Fruit fly (Drosophila melanogaster) whole organism, embryonic: Measurements from ENCODE around the gene cana.

ENCODE experiments used
- CG10543 ChIP-seq: fragments of 200-800 bp; sonication (Bioruptor generic); optimal IDR thresholded peaks from 3 replicates; lab custom pipeline; 2017; ENCODE audit warnings: missing biosample characterization, mild to moderate bottlenecking, missing genetic modification characterization, moderate library complexity
- CG12219 ChIP-seq: fragments of 200-800 bp; sonication (Bioruptor generic); optimal IDR thresholded peaks from 3 replicates; lab custom pipeline; 2018; ENCODE audit warnings: missing biosample characterization, mild to moderate bottlenecking, missing genetic modification characterization
- CG12391 ChIP-seq: fragments of 200-800 bp; sonication (Bioruptor generic); optimal IDR thresholded peaks from 3 replicates; lab custom pipeline; 2018; ENCODE audit warnings: missing biosample characterization, mild to moderate bottlenecking, missing genetic modification characterization, moderate library complexity
- CG12942 ChIP-seq: fragments of 200-800 bp; sonication (Bioruptor generic); optimal IDR thresholded peaks from 3 replicates; lab custom pipeline; 2016; ENCODE audit warnings: missing biosample characterization, missing genetic modification characterization
- CG14710 ChIP-seq: fragments of 200-800 bp; sonication (Bioruptor generic); optimal IDR thresholded peaks from 3 replicates; lab custom pipeline; 2019; ENCODE audit warnings: missing biosample characterization, mild to moderate bottlenecking, missing genetic modification characterization, moderate library complexity
- CG15479 ChIP-seq: fragments of 200-800 bp; sonication (Bioruptor generic); optimal IDR thresholded peaks from 3 replicates; lab custom pipeline; 2019; ENCODE audit warnings: missing biosample characterization, mild to moderate bottlenecking, missing genetic modification characterization, moderate library complexity
- CG15696 ChIP-seq: fragments of 200-800 bp; sonication (Bioruptor generic); optimal IDR thresholded peaks from 2 replicates; lab custom pipeline; 2019; ENCODE audit warnings: missing biosample characterization, mild to moderate bottlenecking, missing genetic modification characterization, moderate library complexity
- CG18011 ChIP-seq: fragments of 200-800 bp; sonication (Bioruptor generic); optimal IDR thresholded peaks from 2 replicates; lab custom pipeline; 2017; ENCODE audit warnings: missing biosample characterization, missing genetic modification characterization, mild to moderate bottlenecking, moderate library complexity, missing genotype
- CG1832 ChIP-seq: fragments of 200-800 bp; sonication (Bioruptor generic); optimal IDR thresholded peaks from 2 replicates; lab custom pipeline; 2017; ENCODE audit warnings: missing biosample characterization, mild to moderate bottlenecking, missing genetic modification characterization, inconsistent platforms
- CG3065 ChIP-seq: fragments of 200-800 bp; sonication (Bioruptor generic); optimal IDR thresholded peaks from 2 replicates; lab custom pipeline; 2016; ENCODE audit warnings: missing biosample characterization, missing genetic modification characterization
- CG31365 ChIP-seq: fragments of 200-800 bp; sonication (Bioruptor generic); optimal IDR thresholded peaks from 2 replicates; lab custom pipeline; 2018; ENCODE audit warnings: missing biosample characterization, mild to moderate bottlenecking, missing genetic modification characterization
- CG7928 ChIP-seq: fragments of 200-800 bp; sonication (Bioruptor generic); optimal IDR thresholded peaks from 2 replicates; lab custom pipeline; 2017; ENCODE audit warnings: missing biosample characterization, mild to moderate bottlenecking, missing genetic modification characterization
- CG8765 ChIP-seq: fragments of 200-800 bp; sonication (Bioruptor generic); IDR thresholded peaks from 2 replicates; pipeline ENCODE4 v1.3.6; 2022; ENCODE audit warnings: missing biosample characterization, missing genetic modification characterization
- CG9876 ChIP-seq: fragments of 200-800 bp; sonication (Bioruptor generic); optimal IDR thresholded peaks from 2 replicates; lab custom pipeline; 2016; ENCODE audit warnings: missing biosample characterization, missing genetic modification characterization
- CG9932 ChIP-seq: fragments of 200-800 bp; sonication (Bioruptor generic); IDR thresholded peaks from 2 replicates; pipeline ENCODE4 v1.3.6; 2022; ENCODE audit warnings: missing biosample characterization, missing genetic modification characterization
- Dfd ChIP-seq, 2 experiments: fragments of >200 bp; optimal IDR thresholded peaks; 2 replicates each; lab custom pipeline; 2017; ENCODE audit warnings: missing biosample characterization in 2 of 2, missing genetic modification characterization in 2 of 2
- Dip3 ChIP-seq: fragments of 200-800 bp; sonication (Bioruptor generic); optimal IDR thresholded peaks from 3 replicates; lab custom pipeline; 2016; ENCODE audit warnings: missing biosample characterization, missing genetic modification characterization
- Dll ChIP-seq: fragments of 200-800 bp; sonication (Bioruptor generic); IDR thresholded peaks from 4 replicates; pipeline ENCODE4 v1.3.6; 2022; ENCODE audit warnings: missing biosample characterization, missing genetic modification characterization; ENCODE audit not compliant: partially characterized antibody
- E2f1 ChIP-seq: fragments of 200-800 bp; sonication (Bioruptor generic); IDR thresholded peaks from 2 replicates; pipeline ENCODE4 v1.3.6; 2022; ENCODE audit warnings: missing biosample characterization, missing genetic modification characterization
- E2f2 ChIP-seq: fragments of 200-800 bp; sonication (Bioruptor generic); IDR thresholded peaks from 2 replicates; pipeline ENCODE4 v1.3.6; 2022; ENCODE audit warnings: missing biosample characterization, missing genetic modification characterization
- Ets97D ChIP-seq: fragments of 200-800 bp; sonication (Bioruptor generic); optimal IDR thresholded peaks from 3 replicates; lab custom pipeline; 2016; ENCODE audit warnings: missing biosample characterization, missing genetic modification characterization
- HLH54F ChIP-seq: fragments of 200-800 bp; sonication (Bioruptor generic); optimal IDR thresholded peaks from 3 replicates; lab custom pipeline; 2016; ENCODE audit warnings: missing biosample characterization, missing genetic modification characterization
- Hand ChIP-seq: fragments of 200-800 bp; sonication (Bioruptor generic); optimal IDR thresholded peaks from 2 replicates; lab custom pipeline; 2017; ENCODE audit warnings: mild to moderate bottlenecking, missing biosample characterization, missing genetic modification reagents, missing genetic modification characterization
- HmgD ChIP-seq: fragments of 200-800 bp; sonication (Bioruptor generic); optimal IDR thresholded peaks from 3 replicates; lab custom pipeline; 2016; ENCODE audit warnings: missing biosample characterization, missing genetic modification characterization
- HmgZ ChIP-seq: fragments of 200-800 bp; sonication (Bioruptor generic); optimal IDR thresholded peaks from 2 replicates; lab custom pipeline; 2018; ENCODE audit warnings: missing biosample characterization, mild to moderate bottlenecking, missing genetic modification characterization
- Lim3 ChIP-seq: fragments of 200-800 bp; sonication (Bioruptor generic); IDR thresholded peaks from 2 replicates; pipeline ENCODE4 v1.3.6; 2022; ENCODE audit warnings: missing biosample characterization, missing genetic modification characterization
- Lpt ChIP-seq: fragments of >200 bp; optimal IDR thresholded peaks from 2 replicates; lab custom pipeline; 2018; ENCODE audit warnings: missing biosample characterization, missing genetic modification characterization
- Max ChIP-seq: fragments of 200-800 bp; sonication (Bioruptor generic); optimal IDR thresholded peaks from 2 replicates; lab custom pipeline; 2016; ENCODE audit warnings: missing biosample characterization, mild to moderate bottlenecking, missing genetic modification characterization
- Neu2 ChIP-seq: fragments of 200-800 bp; sonication (Bioruptor generic); optimal IDR thresholded peaks from 3 replicates; lab custom pipeline; 2016; ENCODE audit warnings: missing biosample characterization, missing genetic modification characterization, borderline replicate concordance
- Nf-YB ChIP-seq: fragments of 200-800 bp; sonication (Bioruptor generic); optimal IDR thresholded peaks from 3 replicates; lab custom pipeline; 2019; ENCODE audit warnings: missing biosample characterization, mild to moderate bottlenecking, missing genetic modification characterization, moderate library complexity
- Poxn ChIP-seq: fragments of 200-800 bp; sonication (Bioruptor generic); IDR thresholded peaks from 2 replicates; pipeline ENCODE4 v1.3.6; 2022; ENCODE audit warnings: missing biosample characterization, missing genetic modification characterization
- Ptx1 ChIP-seq: fragments of 200-800 bp; sonication (Bioruptor generic); IDR thresholded peaks from 2 replicates; pipeline ENCODE4 v1.3.6; 2022; ENCODE audit warnings: missing biosample characterization, missing genetic modification characterization
- Scr ChIP-seq: fragments of 200-800 bp; sonication (Bioruptor generic); IDR thresholded peaks from 2 replicates; pipeline ENCODE4 v1.3.6; 2022; ENCODE audit warnings: missing biosample characterization, missing genetic modification characterization; ENCODE audit not compliant: partially characterized antibody
- Side ChIP-seq: fragments of 200-800 bp; sonication (Bioruptor generic); optimal IDR thresholded peaks from 2 replicates; lab custom pipeline; 2016; ENCODE audit warnings: missing biosample characterization, missing genetic modification characterization
- Stat92E ChIP-seq, 3 experiments: fragments of >200 bp in 2 of 3; fragments of 200-800 bp in 1 of 3; sonication (Bioruptor generic) in 1 of 3; optimal IDR thresholded peaks; 2 replicates each; lab custom pipeline; 2017 to 2019; ENCODE audit warnings: missing biosample characterization in 3 of 3, missing genetic modification characterization in 3 of 3, mild to moderate bottlenecking in 1 of 3, moderate library complexity in 1 of 3
- az2 ChIP-seq: fragments of 200-800 bp; sonication (Bioruptor generic); optimal IDR thresholded peaks from 3 replicates; lab custom pipeline; 2016; ENCODE audit warnings: missing biosample characterization, missing genetic modification characterization
- cas ChIP-seq: fragments of 200-800 bp; sonication (Bioruptor generic); IDR thresholded peaks from 2 replicates; pipeline ENCODE4 v1.3.6; 2022; ENCODE audit warnings: missing biosample characterization, missing genetic modification characterization
- chm ChIP-seq: fragments of 200-800 bp; sonication (Bioruptor generic); IDR thresholded peaks from 2 replicates; pipeline ENCODE4 v1.3.6; 2022; ENCODE audit warnings: missing biosample characterization, missing genetic modification characterization
- fd3F ChIP-seq: fragments of 200-800 bp; sonication (Bioruptor generic); optimal IDR thresholded peaks from 2 replicates; lab custom pipeline; 2018; ENCODE audit warnings: missing biosample characterization, mild to moderate bottlenecking, missing genetic modification characterization, moderate library complexity
- gcm ChIP-seq: fragments of 200-800 bp; sonication (Bioruptor generic); optimal IDR thresholded peaks from 2 replicates; lab custom pipeline; 2019; ENCODE audit warnings: missing biosample characterization, mild to moderate bottlenecking, missing genetic modification characterization, moderate library complexity
- grau ChIP-seq: fragments of 200-800 bp; optimal IDR thresholded peaks from 3 replicates; lab custom pipeline; 2019; ENCODE audit warnings: missing biosample characterization, mild to moderate bottlenecking, missing genetic modification characterization, moderate library complexity
- grn ChIP-seq: fragments of 200-800 bp; sonication (Bioruptor generic); optimal IDR thresholded peaks from 3 replicates; lab custom pipeline; 2017; ENCODE audit warnings: missing biosample characterization, missing genetic modification characterization
- gsb ChIP-seq: fragments of 200-800 bp; sonication (Bioruptor generic); IDR thresholded peaks from 2 replicates; pipeline ENCODE4 v1.3.6; 2022; ENCODE audit warnings: missing biosample characterization, missing genetic modification characterization
- her ChIP-seq: fragments of 200-800 bp; sonication (Bioruptor generic); optimal IDR thresholded peaks from 2 replicates; lab custom pipeline; 2016; ENCODE audit warnings: missing biosample characterization, missing genetic modification characterization
- ind ChIP-seq: fragments of 200-800 bp; sonication (Bioruptor generic); optimal IDR thresholded peaks from 3 replicates; lab custom pipeline; 2016; ENCODE audit warnings: missing biosample characterization, missing genetic modification characterization
- knrl ChIP-seq: fragments of 200-800 bp; sonication (Bioruptor generic); IDR thresholded peaks from 3 replicates; pipeline ENCODE4 v1.3.6; 2022; ENCODE audit warnings: missing biosample characterization, missing genetic modification characterization; ENCODE audit not compliant: partially characterized antibody
- lbe ChIP-seq: fragments of 200-800 bp; sonication (Bioruptor generic); optimal IDR thresholded peaks from 2 replicates; lab custom pipeline; 2016; ENCODE audit warnings: missing biosample characterization, mild to moderate bottlenecking, missing genetic modification characterization
- rib ChIP-seq: fragments of 200-800 bp; sonication (Bioruptor generic); IDR thresholded peaks from 2 replicates; pipeline ENCODE4 v1.3.6; 2022; ENCODE audit warnings: missing biosample characterization, missing genetic modification characterization
- sim ChIP-seq: fragments of 200-800 bp; sonication (Bioruptor generic); IDR thresholded peaks from 2 replicates; pipeline ENCODE4 v1.3.6; 2022; ENCODE audit warnings: missing biosample characterization, missing genetic modification characterization
- slp2 ChIP-seq: fragments of 200-800 bp; sonication (Bioruptor generic); optimal IDR thresholded peaks from 2 replicates; lab custom pipeline; 2016; ENCODE audit warnings: missing biosample characterization, missing genetic modification characterization
- stwl ChIP-seq: fragments of 200-800 bp; sonication (Bioruptor generic); optimal IDR thresholded peaks from 3 replicates; lab custom pipeline; 2018; ENCODE audit warnings: missing biosample characterization, mild to moderate bottlenecking, missing genetic modification characterization, moderate library complexity
- zfh1 ChIP-seq: fragments of 200-800 bp; sonication (Bioruptor generic); IDR thresholded peaks from 3 replicates; pipeline ENCODE4 v1.3.6; 2022; ENCODE audit warnings: missing biosample characterization, missing genetic modification characterization

Gene cana

dm6 chr2L:11323917-11324316 is 54.3 kb downstream of the cana start (continued):
- TF ChIP-seq CG14710 (peak; percentile 46), CG7928 (no peak), CG18011 (GFP tag; lab: Kevin White, UChicago) (no peak), chm (GFP tag; lab: Robert Waterston, UW) (peak; percentile 73), ind (GFP tag; lab: Kevin White, UChicago) (peak; percentile 36), Ptx1 (GFP tag; lab: Robert Waterston, UW) (peak; percentile 72), grau (tag; lab: Kevin White, UChicago) (peak; percentile 55), Scr (GFP tag; lab: Robert Waterston, UW) (no peak), CG12391 (tag; lab: Kevin White, UChicago) (peak; percentile 63), Nf-YB (GFP tag; lab: Kevin White, UChicago) (peak; percentile 21), gsb (GFP tag; lab: Robert Waterston, UW) (no peak), sim (GFP tag; lab: Robert Waterston, UW) (peak; percentile 54), Ets97D (GFP tag; lab: Kevin White, UChicago) (no peak), CG8765 (GFP tag; lab: Robert Waterston, UW) (no peak), Stat92E (GFP tag; optimal IDR thresholded peaks at IDR 0.05; lab: Kevin White, UChicago) (no peak), CG3065 (GFP tag; lab: Kevin White, UChicago) (no peak), zfh1 (GFP tag; lab: Robert Waterston, UW) (peak; percentile 80), Max (GFP tag; lab: Kevin White, UChicago) (peak; percentile 2), rib (no peak), CG15479 (GFP tag; lab: Kevin White, UChicago) (no peak), Dll (GFP tag; lab: Robert Waterston, UW) (no peak), az2 (peak; percentile 60), E2f2 (GFP tag; lab: Robert Waterston, UW) (peak; percentile 36; the same call in 1 of the 2 replicates), HmgD (GFP tag; lab: Kevin White, UChicago) (no peak), slp2 (no peak), her (peak; percentile 2), CG1832 (GFP tag; lab: Kevin White, UChicago) (no peak), Side (GFP tag; lab: Kevin White, UChicago) (peak; percentile 26), Neu2 (no peak), CG9876 (no peak), CG15696 (tag; lab: Kevin White, UChicago) (peak; percentile 28), gcm (peak; percentile 35), Lpt (no peak), CG31365 (tag; lab: Kevin White, UChicago) (no peak), Poxn (GFP tag; lab: Robert Waterston, UW) (no peak), grn (GFP tag; lab: Kevin White, UChicago) (no peak), HLH54F (GFP tag; lab: Kevin White, UChicago) (no peak), CG9932 (GFP tag; lab: Robert Waterston, UW) (no peak), HmgZ (no peak), Lim3 (no peak), CG12219 (GFP tag; lab: Kevin White, UChicago) (peak; percentile 69), E2f1 (GFP tag; lab: Robert Waterston, UW) (peak; percentile 37; the same call in 1 of the 2 replicates), CG12942 (GFP tag; lab: Kevin White, UChicago) (no peak), Hand (GFP tag; lab: Kevin White, UChicago) (no peak), Dfd (GFP tag; optimal IDR thresholded peaks at IDR 0.05; lab: Kevin White, UChicago) (no peak), cas (GFP tag; lab: Robert Waterston, UW) (no peak), knrl (no peak), Dip3 (GFP tag; lab: Kevin White, UChicago) (no peak), CG10543 (GFP tag; lab: Kevin White, UChicago) (no peak), fd3F (no peak), lbe (GFP tag; lab: Kevin White, UChicago) (peak; percentile 83), stwl (peak; percentile 12)
